Worm (Caenorhabditis elegans) whole organism, mixed stage, embryonic: ENCODE data around the gene lgc-21.
A peak's percentile ranks its signal among the peaks of the same experiment; 100 is the strongest.

ENCODE experiments used
- ces-1 ChIP-seq: fragments of 150-350 bp; optimal IDR thresholded peaks from 2 replicates; lab custom pipeline; 2014; ENCODE audit warnings: missing biosample characterization, missing genetic modification reagents, missing genetic modification characterization
- cnd-1 ChIP-seq: fragments of 200-800 bp; sonication (Bioruptor generic); optimal IDR thresholded peaks from 2 replicates; lab custom pipeline; 2018; ENCODE audit warnings: mild to moderate bottlenecking, missing genetic modification characterization, missing compliant biosample characterization
- elt-3 ChIP-seq: fragments of 150-350 bp; optimal IDR thresholded peaks from 2 replicates; lab custom pipeline; 2014; ENCODE audit warnings: missing biosample characterization, missing genetic modification characterization
- lin-13 ChIP-seq: fragments of 150-350 bp; optimal IDR thresholded peaks from 2 replicates; lab custom pipeline; 2014; ENCODE audit warnings: missing biosample characterization, missing genetic modification characterization
- nhr-12 ChIP-seq: fragments of 150-350 bp; optimal IDR thresholded peaks from 2 replicates; lab custom pipeline; 2014; ENCODE audit warnings: missing biosample characterization, missing genetic modification characterization
- nhr-76 ChIP-seq: sonication (generic microtip); optimal IDR thresholded peaks from 2 replicates; lab custom pipeline; 2017; ENCODE audit warnings: missing biosample characterization, missing genetic modification characterization
- unc-39 ChIP-seq: fragments of 150-350 bp; optimal IDR thresholded peaks from 2 replicates; lab custom pipeline; 2014; ENCODE audit warnings: missing biosample characterization, missing genetic modification characterization
- unc-62 ChIP-seq: fragments of 150-350 bp; optimal IDR thresholded peaks from 2 replicates; lab custom pipeline; 2014; ENCODE audit warnings: missing biosample characterization, missing genetic modification reagents, missing genetic modification characterization

ce11 chrX:14063830-14064229 is 4.0 kb downstream of the lgc-21 start:
- TF ChIP-seq ces-1 (GFP tag; lab: Kevin White, UChicago): peak; percentile 67
- TF ChIP-seq nhr-76 (tag; lab: Kevin White, UChicago): no peak
- no peak for TF ChIP-seq nhr-12 (tag; lab: Kevin White, UChicago)
- TF ChIP-seq cnd-1 (tag; lab: Kevin White, UChicago): peak; percentile 94
- TF ChIP-seq lin-13 (tag; lab: Kevin White, UChicago): peak; percentile 61
- TF ChIP-seq unc-62 (GFP tag; lab: Kevin White, UChicago): peak; percentile 92
- TF ChIP-seq elt-3 (tag; lab: Kevin White, UChicago): peak; percentile 56
- peak; percentile 37 for TF ChIP-seq unc-39 (tag; lab: Kevin White, UChicago)
